Worm (Caenorhabditis elegans) whole organism, early embryonic: Measurements from ENCODE around the gene F54D5.9.
A peak's percentile ranks its signal among the peaks of the same experiment; 100 is the strongest.

Source experiments
- B0310.2 ChIP-seq: sonication (generic microtip); optimal IDR thresholded peaks from 2 replicates; lab custom pipeline; 2016; ENCODE audit warnings: mild to moderate bottlenecking, missing genetic modification characterization, missing compliant biosample characterization
- F13C5.2 ChIP-seq: sonication (generic microtip); optimal IDR thresholded peaks from 2 replicates; lab custom pipeline; 2017; ENCODE audit warnings: mild to moderate bottlenecking, missing genetic modification characterization, inconsistent platforms, missing compliant biosample characterization
- aly-1 ChIP-seq: sonication (generic microtip); optimal IDR thresholded peaks from 2 replicates; lab custom pipeline; 2016; ENCODE audit warnings: missing genetic modification characterization, missing compliant biosample characterization
- ama-1 ChIP-seq: fragments of 150-350 bp; optimal IDR thresholded peaks from 2 replicates; lab custom pipeline; 2014
- ceh-13 ChIP-seq: fragments of 200-800 bp; sonication (Bioruptor generic); optimal IDR thresholded peaks from 2 replicates; lab custom pipeline; 2018; ENCODE audit warnings: mild to moderate bottlenecking, missing genetic modification characterization, missing compliant biosample characterization
- ceh-36 ChIP-seq: sonication (generic microtip); optimal IDR thresholded peaks from 2 replicates; lab custom pipeline; 2016; ENCODE audit warnings: missing genetic modification characterization, inconsistent platforms, missing compliant biosample characterization
- ets-7 ChIP-seq: sonication (generic microtip); optimal IDR thresholded peaks from 2 replicates; lab custom pipeline; 2016; ENCODE audit warnings: missing genotype, missing genetic modification characterization, missing compliant biosample characterization
- flt-1 ChIP-seq: fragments of 200-800 bp; sonication (Bioruptor generic); IDR thresholded peaks from 2 replicates; pipeline ENCODE4 v1.3.6; 2022; ENCODE audit warnings: missing genetic modification characterization, missing compliant biosample characterization
- hmbx-1 ChIP-seq: sonication (generic microtip); optimal IDR thresholded peaks from 2 replicates; lab custom pipeline; 2016; ENCODE audit warnings: mild to moderate bottlenecking, missing genetic modification characterization, missing compliant biosample characterization
- hmg-4 ChIP-seq: fragments of 200-800 bp; sonication (Bioruptor generic); optimal IDR thresholded peaks from 2 replicates; lab custom pipeline; 2018; ENCODE audit warnings: mild to moderate bottlenecking, missing genetic modification characterization, missing compliant biosample characterization
- hnd-1 ChIP-seq: sonication (generic microtip); optimal IDR thresholded peaks from 2 replicates; lab custom pipeline; 2016; ENCODE audit warnings: missing genetic modification characterization, missing compliant biosample characterization
- pes-1 ChIP-seq: fragments of 200-800 bp; sonication (Bioruptor generic); IDR thresholded peaks from 2 replicates; pipeline ENCODE4 v1.3.6; 2022; ENCODE audit warnings: missing genetic modification reagents, missing genetic modification characterization, missing compliant biosample characterization
- scrt-1 ChIP-seq: fragments of 200-800 bp; sonication (Bioruptor generic); IDR thresholded peaks from 2 replicates; pipeline ENCODE4 v1.3.6; 2022; ENCODE audit warnings: missing genetic modification characterization, missing compliant biosample characterization
- sea-1 ChIP-seq: fragments of 200-800 bp; sonication (Bioruptor generic); conservative IDR thresholded peaks from 2 replicates; pipeline ENCODE4 v1.3.6; 2022; ENCODE audit warnings: missing genetic modification characterization, missing compliant biosample characterization
- tbx-11 ChIP-seq: fragments of 200-800 bp; sonication (Bioruptor generic); IDR thresholded peaks from 2 replicates; pipeline ENCODE4 v1.3.6; 2022; ENCODE audit warnings: missing genetic modification characterization, missing compliant biosample characterization
- tbx-37 ChIP-seq: fragments of 200-800 bp; sonication (Bioruptor generic); conservative IDR thresholded peaks from 2 replicates; pipeline ENCODE4 v1.3.6; 2022; ENCODE audit warnings: missing genetic modification reagents, missing genetic modification characterization, missing compliant biosample characterization
- tra-4 ChIP-seq: sonication (generic microtip); optimal IDR thresholded peaks from 2 replicates; lab custom pipeline; 2017; ENCODE audit warnings: missing genetic modification characterization, missing compliant biosample characterization

Gene F54D5.9

DNA sequence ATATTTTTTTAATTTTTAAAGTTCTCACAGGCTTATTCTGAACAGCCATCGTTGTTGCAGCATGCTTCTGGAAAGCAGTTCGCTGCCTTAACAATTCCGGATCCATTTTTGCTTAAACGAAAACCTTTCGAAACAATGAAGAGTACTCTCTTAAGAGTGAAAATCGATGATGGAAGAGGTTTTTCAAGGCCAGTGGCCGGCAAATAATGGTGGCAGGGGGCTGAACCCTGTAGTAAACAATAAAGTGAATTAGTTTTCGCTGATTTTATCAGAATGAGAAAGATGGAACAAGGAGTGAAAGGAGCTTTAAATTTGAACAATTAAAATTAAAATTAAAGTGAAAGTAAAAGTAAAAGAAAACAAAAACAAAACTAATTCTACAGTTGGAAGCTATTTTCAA lies 2.2 kb downstream of the F54D5.9 start, which contains the start of gene gtf-2E2:
Gene gtf-2E2 (minus strand): TSS at position 111 of the 400 bp plus-strand sequence.
- TF ChIP-seq aly-1 (no peak), hmbx-1 (tag; lab: Kevin White, UChicago) (no peak), hnd-1 (no peak), hmg-4 (no peak), tra-4 (tag; lab: Kevin White, UChicago) (no peak), tbx-37 (GFP tag; lab: Robert Waterston, UW) (no peak), B0310.2 (tag; lab: Kevin White, UChicago) (no peak), ama-1 (no peak), ceh-36 (tag; lab: Kevin White, UChicago) (no peak), ceh-13 (GFP tag; lab: Kevin White, UChicago) (no peak), flt-1 (GFP tag; lab: Robert Waterston, UW) (no peak), tbx-11 (GFP tag; lab: Robert Waterston, UW) (no peak), scrt-1 (GFP tag; lab: Robert Waterston, UW) (no peak)

- TF ChIP-seq tbx-11 (GFP tag; lab: Robert Waterston, UW) (no peak), ceh-13 (GFP tag; lab: Kevin White, UChicago) (no peak), hmbx-1 (tag; lab: Kevin White, UChicago) (no peak)
Observed at ce11 chrII:11538741-11539140, 5.9 kb downstream of the F54D5.9 start, which contains the start of gene Y62F5A.9. TSS of gene Y62F5A.9 (minus strand) at chrII:11538841.

- peak; percentile 46; the same call in 1 of the 2 replicates for TF ChIP-seq sea-1 (GFP tag; lab: Robert Waterston, UW)
- peak; percentile 98 for TF ChIP-seq ama-1
- TF ChIP-seq pes-1 (GFP tag; lab: Robert Waterston, UW), result peak; percentile 71
- no peak for TF ChIP-seq ceh-13 (GFP tag; lab: Kevin White, UChicago)
- peak; percentile 9; the same call in 1 of the 2 replicates for TF ChIP-seq flt-1 (GFP tag; lab: Robert Waterston, UW)
- peak; percentile 32 for TF ChIP-seq ceh-36 (tag; lab: Kevin White, UChicago)
- peak; percentile 66 for TF ChIP-seq hmbx-1 (tag; lab: Kevin White, UChicago)
- no peak for TF ChIP-seq F13C5.2 (tag; lab: Kevin White, UChicago)
- no peak for TF ChIP-seq hnd-1
- TF ChIP-seq scrt-1 (GFP tag; lab: Robert Waterston, UW), result no peak
- TF ChIP-seq hmg-4, result peak; percentile 69
- peak; percentile 76 for TF ChIP-seq B0310.2 (tag; lab: Kevin White, UChicago)
Observed at ce11 chrII:11537606-11538016, 7.0 kb downstream of the F54D5.9 start.

DNA sequence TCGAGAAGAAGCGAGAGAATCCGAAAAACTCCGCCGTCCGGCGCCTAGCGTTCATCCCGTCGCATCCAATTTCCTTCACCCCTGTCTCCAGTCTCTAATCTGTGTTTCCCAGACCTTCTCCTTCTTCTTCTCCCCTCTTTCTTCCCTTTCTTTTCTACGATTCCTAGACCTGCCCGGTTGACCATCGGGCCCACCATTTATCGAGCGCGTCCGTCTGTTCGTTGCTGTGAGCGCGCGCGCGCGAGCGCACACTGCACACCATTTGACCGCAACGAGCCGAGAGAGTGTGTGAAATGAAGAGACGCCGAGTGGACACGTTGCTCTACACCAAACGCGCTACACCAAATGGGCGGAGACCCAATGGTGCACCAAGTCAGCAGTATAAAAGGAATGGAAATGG lies 7.5 kb downstream of the F54D5.9 start:
- TF ChIP-seq sea-1 (GFP tag; lab: Robert Waterston, UW), result no peak
- TF ChIP-seq ets-7, result peak; percentile 33
- TF ChIP-seq tra-4 (tag; lab: Kevin White, UChicago), result no peak
- TF ChIP-seq hmg-4, result peak; percentile 43

ce11 chrII:11536505-11536904 lies 8.1 kb downstream of the F54D5.9 start:
- TF ChIP-seq hmbx-1 (tag; lab: Kevin White, UChicago) (no peak), flt-1 (GFP tag; lab: Robert Waterston, UW) (no peak), B0310.2 (tag; lab: Kevin White, UChicago) (no peak), hnd-1 (no peak), sea-1 (GFP tag; lab: Robert Waterston, UW) (no peak), ceh-13 (GFP tag; lab: Kevin White, UChicago) (no peak), scrt-1 (GFP tag; lab: Robert Waterston, UW) (no peak), pes-1 (GFP tag; lab: Robert Waterston, UW) (no peak), ets-7 (no peak)

DNA sequence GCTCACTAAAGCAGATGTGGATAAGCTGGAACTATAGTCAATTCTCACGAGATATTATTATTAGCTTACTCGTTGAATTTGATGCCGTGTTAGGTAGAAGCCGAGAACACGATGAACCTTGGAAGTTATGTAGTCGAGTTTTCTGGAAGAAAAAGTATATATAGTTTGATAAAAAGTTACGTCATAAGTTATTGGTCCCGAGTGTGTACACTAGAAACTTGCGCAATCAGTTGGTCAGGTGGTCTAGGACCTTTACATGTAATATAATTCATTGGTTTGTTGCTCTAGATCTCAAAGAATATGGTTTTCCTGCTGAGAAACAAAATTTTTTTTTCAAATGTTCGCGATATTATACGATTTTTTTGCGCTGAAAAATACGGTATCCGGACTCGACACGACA lies 8.7 kb downstream of the F54D5.9 start:
- TF ChIP-seq B0310.2 (tag; lab: Kevin White, UChicago) (no peak), hmbx-1 (tag; lab: Kevin White, UChicago) (no peak), ets-7 (no peak), pes-1 (GFP tag; lab: Robert Waterston, UW) (no peak), tra-4 (tag; lab: Kevin White, UChicago) (no peak), ceh-13 (GFP tag; lab: Kevin White, UChicago) (no peak), hmg-4 (no peak), tbx-11 (GFP tag; lab: Robert Waterston, UW) (no peak), hnd-1 (no peak), flt-1 (GFP tag; lab: Robert Waterston, UW) (no peak), tbx-37 (GFP tag; lab: Robert Waterston, UW) (no peak), scrt-1 (GFP tag; lab: Robert Waterston, UW) (no peak), F13C5.2 (tag; lab: Kevin White, UChicago) (no peak), aly-1 (no peak), ceh-36 (tag; lab: Kevin White, UChicago) (no peak), ama-1 (no peak), sea-1 (GFP tag; lab: Robert Waterston, UW) (no peak)

DNA sequence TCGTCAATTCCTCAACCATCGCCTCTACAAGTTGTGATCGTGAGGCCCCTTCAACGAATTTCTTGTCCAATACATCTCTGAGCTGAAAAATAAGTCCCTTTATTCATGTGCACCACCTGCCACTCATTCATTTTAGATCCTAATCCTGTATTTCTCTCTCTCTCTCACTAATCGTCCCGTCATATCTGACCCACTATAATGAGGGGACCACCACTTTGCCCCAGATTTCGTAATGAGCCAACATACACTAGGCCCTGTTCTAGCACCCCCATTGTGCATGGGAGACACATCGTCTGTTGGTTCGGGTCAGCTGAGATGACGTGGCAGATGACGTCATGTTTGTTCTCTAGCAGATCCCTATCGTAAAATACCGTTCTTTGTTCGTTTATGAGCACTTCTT lies 9.2 kb downstream of the F54D5.9 start:
- peak; percentile 56; the same call in 1 of the 2 replicates for TF ChIP-seq sea-1 (GFP tag; lab: Robert Waterston, UW)
- TF ChIP-seq hmbx-1 (tag; lab: Kevin White, UChicago), result no peak
- peak; percentile 35; the same call in 1 of the 2 replicates for TF ChIP-seq flt-1 (GFP tag; lab: Robert Waterston, UW)
- 0 out of 2 replicates have a peak, but pooled peaks have one; percentile 7 for TF ChIP-seq pes-1 (GFP tag; lab: Robert Waterston, UW)
- TF ChIP-seq ceh-36 (tag; lab: Kevin White, UChicago), result peak; percentile 11
- TF ChIP-seq aly-1, result no peak
- TF ChIP-seq tra-4 (tag; lab: Kevin White, UChicago), result no peak
- no peak for TF ChIP-seq scrt-1 (GFP tag; lab: Robert Waterston, UW)
- TF ChIP-seq tbx-11 (GFP tag; lab: Robert Waterston, UW), result no peak
- TF ChIP-seq F13C5.2 (tag; lab: Kevin White, UChicago), result no peak
- peak; percentile 74 for TF ChIP-seq hmg-4
- no peak for TF ChIP-seq ama-1
- no peak for TF ChIP-seq hnd-1
- TF ChIP-seq tbx-37 (GFP tag; lab: Robert Waterston, UW), result 0 out of 2 replicates have a peak, but pooled peaks have one; percentile 4
- no peak for TF ChIP-seq ets-7
- TF ChIP-seq B0310.2 (tag; lab: Kevin White, UChicago), result no peak
